Fruit fly (Drosophila melanogaster) whole organism, embryonic: Measurements from ENCODE around the gene CG7806.
A peak's percentile ranks its signal among the peaks of the same experiment; 100 is the strongest.

Experiments used
- CG17328 ChIP-seq: fragments of 200-800 bp; sonication (Bioruptor generic); IDR thresholded peaks from 2 replicates; pipeline ENCODE4 v1.3.6; 2022; ENCODE audit warnings: missing biosample characterization, missing genetic modification characterization
- CG6765 ChIP-seq: fragments of 200-800 bp; sonication (Bioruptor generic); optimal IDR thresholded peaks from 3 replicates; lab custom pipeline; 2017; ENCODE audit warnings: missing biosample characterization, mild to moderate bottlenecking, missing genetic modification characterization
- Ets65A ChIP-seq: fragments of 200-800 bp; sonication (Bioruptor generic); peaks from one replicate; lab custom pipeline; 2016; ENCODE audit warnings: missing biosample characterization, missing genetic modification characterization
- Opbp ChIP-seq: fragments of 200-800 bp; sonication (Bioruptor generic); IDR thresholded peaks from 3 replicates; pipeline ENCODE4 v1.3.6; 2022; ENCODE audit warnings: missing biosample characterization, missing genetic modification characterization; ENCODE audit not compliant: partially characterized antibody
- Sox100B ChIP-seq: fragments of 200-800 bp; sonication (Bioruptor generic); optimal IDR thresholded peaks from 3 replicates; lab custom pipeline; 2018; ENCODE audit warnings: missing biosample characterization, mild to moderate bottlenecking, missing genetic modification characterization
- gsb-n ChIP-seq: fragments of 200-800 bp; sonication (Bioruptor generic); optimal IDR thresholded peaks from 3 replicates; lab custom pipeline; 2018; ENCODE audit warnings: missing biosample characterization, mild to moderate bottlenecking, missing genetic modification characterization

The CG7806 gene

dm6 chr2L:8365701-8366643 is 54.8 kb downstream of the CG7806 start, which contains the start of gene Pp2A-29B (continued):
- TF ChIP-seq CG6765 (GFP tag; lab: Kevin White, UChicago) (no peak), Opbp (GFP tag; lab: Robert Waterston, UW) (peak; percentile 96), Sox100B (peak; percentile 21), Ets65A (GFP tag; lab: Kevin White, UChicago) (no peak), gsb-n (tag; lab: Kevin White, UChicago) (no peak), CG17328 (GFP tag; lab: Robert Waterston, UW) (no peak)
